Worm (Caenorhabditis elegans) whole organism, L4/young adult: Measurements from ENCODE around the gene spp-10.

ENCODE experiments used
- W03F9.2 ChIP-seq: fragments of 150-350 bp; optimal IDR thresholded peaks from 2 replicates; lab custom pipeline; 2014; ENCODE audit warnings: missing biosample characterization, missing genetic modification characterization
- dao-5 ChIP-seq: sonication (generic microtip); optimal IDR thresholded peaks from 2 replicates; lab custom pipeline; 2016; ENCODE audit warnings: missing genotype, missing genetic modification characterization, moderate library complexity, missing compliant biosample characterization
- him-1 ChIP-seq: sonication (generic microtip); optimal IDR thresholded peaks from 2 replicates; lab custom pipeline; 2016; ENCODE audit warnings: missing genotype, missing genetic modification reagents, missing genetic modification characterization, missing compliant biosample characterization

DNA sequence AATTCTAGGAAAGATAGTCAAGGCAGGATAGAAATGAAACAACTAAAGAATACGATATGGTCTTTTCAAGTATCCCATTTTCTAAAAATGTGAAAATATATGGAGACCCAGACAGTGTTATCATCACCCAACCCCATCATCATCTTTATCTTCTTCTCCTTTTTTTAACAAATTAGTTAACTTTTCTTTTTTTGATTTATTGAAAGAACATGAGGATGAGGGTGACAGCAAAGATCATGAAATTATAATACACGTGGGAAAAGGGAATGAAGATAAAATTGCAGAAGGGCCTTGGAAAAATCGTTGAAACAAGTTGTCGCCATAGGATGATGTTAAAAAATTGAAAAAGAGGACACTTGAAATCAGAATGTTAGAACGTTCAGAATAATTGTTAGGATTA is 12.8 kb upstream of the spp-10 start:
- TF ChIP-seq him-1 (no peak), dao-5 (tag; lab: Kevin White, UChicago) (no peak), W03F9.2 (tag; lab: Kevin White, UChicago) (no peak)
